Worm (Caenorhabditis elegans): ENCODE data around the gene fbxb-25.

DNA sequence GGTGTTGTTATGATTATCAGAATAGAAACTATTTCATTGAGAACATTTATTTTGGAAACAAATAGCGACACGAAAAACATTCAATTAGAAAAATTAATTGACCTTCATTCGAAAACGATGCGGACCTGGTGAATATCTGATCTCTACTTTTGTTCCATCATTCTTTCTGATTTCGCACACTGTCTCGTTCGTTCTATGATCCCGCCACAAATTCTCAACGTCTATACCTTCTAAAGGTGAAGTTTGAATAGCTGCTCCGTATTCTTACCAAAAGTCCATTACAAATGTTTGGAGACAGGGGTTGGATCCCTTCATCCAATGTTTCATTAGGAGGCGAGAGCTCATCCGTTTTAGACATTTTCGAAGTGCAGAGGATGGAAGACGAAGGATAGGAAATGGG, 32.0 kb upstream of the fbxb-25 start, which contains the start of gene fbxb-16:
- no peak for TF ChIP-seq unc-130 (GFP tag; optimal IDR thresholded peaks at IDR 0.05)
- TF ChIP-seq B0336.3 (GFP tag; IDR thresholded peaks at IDR 0.05) = no peak
